Worm (Caenorhabditis elegans): Measurements from ENCODE around the gene C31E10.11.
A peak's percentile ranks its signal among the peaks of the same experiment; 100 is the strongest.

The C31E10.11 gene

ce11 chrX:13969257-13969968 is 21.2 kb downstream of the C31E10.11 start (continued):
- TF ChIP-seq vab-15 (tag; optimal IDR thresholded peaks at IDR 0.05) (no peak), aha-1 (tag; optimal IDR thresholded peaks at IDR 0.05) (no peak), jun-1 (tag; optimal IDR thresholded peaks at IDR 0.05) (peak; percentile 46), unc-98 (GFP tag; IDR thresholded peaks at IDR 0.05) (no peak), elt-3 (tag; optimal IDR thresholded peaks at IDR 0.05) (no peak), pax-3 (tag; optimal IDR thresholded peaks at IDR 0.05) (peak; percentile 78), zip-4 (GFP tag; optimal IDR thresholded peaks at IDR 0.05) (no peak), aly-2 (tag; optimal IDR thresholded peaks at IDR 0.05) (peak; percentile 80), lin-14 (GFP tag; optimal IDR thresholded peaks at IDR 0.05) (peak; percentile 98), zag-1 (tag; optimal IDR thresholded peaks at IDR 0.05) (peak; percentile 35)

ce11 chrX:13968292-13968691 is 22.3 kb downstream of the C31E10.11 start, which contains the start of gene pqn-39:
TSS of gene pqn-39 (minus strand) at chrX:13968676.
- TF ChIP-seq sup-37 (GFP tag; optimal IDR thresholded peaks at IDR 0.05) (no peak), nhr-85 (tag) (peak; percentile 61)

ce11 chrX:13963203-13963602 is 27.4 kb downstream of the C31E10.11 start, which contains the start of gene F48F7.3:
TSS of gene F48F7.3 (plus strand) at chrX:13963503.
- TF ChIP-seq mep-1 (tag; optimal IDR thresholded peaks at IDR 0.05), result no peak
- no peak for TF ChIP-seq pqm-1 (tag; optimal IDR thresholded peaks at IDR 0.05)
- no peak for TF ChIP-seq mab-9 (GFP tag; IDR thresholded peaks at IDR 0.05)
- no peak for TF ChIP-seq nhr-237 (tag; optimal IDR thresholded peaks at IDR 0.05)
- no peak for TF ChIP-seq pag-3 (tag; optimal IDR thresholded peaks at IDR 0.05; ENCODE audit: borderline replicate concordance, insufficient read depth)
- TF ChIP-seq blmp-1 (tag; optimal IDR thresholded peaks at IDR 0.05), result no peak
- no peak for TF ChIP-seq grh-1 (GFP tag; IDR thresholded peaks at IDR 0.05)
- no peak for TF ChIP-seq unc-30 (tag; optimal IDR thresholded peaks at IDR 0.05)
- no peak for TF ChIP-seq C16A3.4 (tag; optimal IDR thresholded peaks at IDR 0.05)

DNA sequence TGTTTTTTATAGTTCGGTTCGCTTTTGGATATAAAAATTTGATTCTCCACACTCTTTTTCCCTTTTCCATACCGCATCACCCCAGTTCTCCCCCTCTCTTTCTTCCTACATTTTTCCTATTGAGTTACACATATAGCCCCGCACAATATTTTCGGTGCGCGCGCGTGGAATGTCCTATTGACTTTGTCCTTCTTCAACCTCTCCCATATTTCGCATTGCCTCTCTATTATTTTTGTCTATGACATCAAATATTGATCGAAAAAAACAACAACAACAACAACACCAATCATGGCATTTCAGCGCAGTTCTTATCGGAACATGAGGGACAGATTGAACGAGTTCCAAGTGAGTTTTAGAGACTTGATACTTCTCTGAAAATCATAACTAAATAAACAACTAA is 30.7 kb downstream of the C31E10.11 start, which contains the start of gene syx-2:
TSS of gene syx-2 (plus strand) at position 301 of the 400 bp plus-strand sequence.
- TF ChIP-seq nhr-85 (tag) (peak; percentile 4), hlh-4 (tag; optimal IDR thresholded peaks at IDR 0.05) (no peak)

ce11 chrX:13959383-13959782 is 31.2 kb downstream of the C31E10.11 start:
- peak in 1 of 2 experiments; percentile 5 for TF ChIP-seq lin-35 (GFP tag; optimal IDR thresholded peaks at IDR 0.05)
- no peak for TF ChIP-seq pqm-1 (tag; optimal IDR thresholded peaks at IDR 0.05)
- peak; percentile 31 for TF ChIP-seq elt-2 (tag; optimal IDR thresholded peaks at IDR 0.05)

DNA sequence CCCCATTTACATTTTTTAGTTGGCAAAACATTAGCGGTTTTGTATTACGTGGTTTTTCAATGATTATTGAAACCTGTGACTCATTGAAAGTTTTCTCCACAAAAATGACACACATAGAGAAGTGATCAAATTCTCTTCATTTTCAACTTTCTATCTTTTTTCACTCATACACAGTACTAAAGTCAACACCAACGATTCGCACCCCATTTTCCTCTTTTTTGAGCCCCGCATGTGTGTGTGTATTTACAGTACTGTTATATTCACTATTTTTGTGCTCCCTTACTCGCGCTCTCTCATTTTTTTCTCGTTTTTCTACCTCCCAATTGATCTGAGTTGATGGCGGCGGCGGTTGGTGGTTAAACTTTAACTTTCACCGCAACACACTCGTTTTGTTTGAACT is 32.1 kb downstream of the C31E10.11 start:
- TF ChIP-seq elt-2 (tag; optimal IDR thresholded peaks at IDR 0.05) (no peak), skn-1 (tag; optimal IDR thresholded peaks at IDR 0.05) (peak; percentile 11), ets-5 (GFP tag; IDR thresholded peaks at IDR 0.05) (no peak), jun-1 (tag; optimal IDR thresholded peaks at IDR 0.05) (peak; percentile 17), tbx-2 (tag; optimal IDR thresholded peaks at IDR 0.05) (peak; percentile 1), lin-14 (GFP tag; optimal IDR thresholded peaks at IDR 0.05) (peak; percentile 16)

DNA sequence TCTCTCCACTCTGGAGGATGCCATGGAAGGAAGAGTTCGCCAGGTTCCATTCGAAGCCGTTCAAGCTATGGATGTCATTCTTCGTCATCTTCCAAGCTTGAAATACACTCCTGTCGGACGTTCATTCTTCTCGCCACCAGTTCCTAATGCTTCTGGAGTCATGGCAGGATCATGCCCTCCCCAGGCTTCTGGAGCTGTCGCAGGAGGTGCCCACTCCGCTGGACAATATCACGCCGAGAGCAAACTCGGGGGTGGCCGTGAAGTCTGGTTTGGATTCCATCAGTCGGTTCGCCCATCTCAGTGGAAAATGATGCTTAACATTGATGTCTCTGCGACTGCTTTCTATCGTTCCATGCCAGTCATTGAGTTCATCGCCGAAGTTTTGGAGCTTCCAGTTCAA is 38.2 kb downstream of the C31E10.11 start:
- TF ChIP-seq vab-15 (tag; optimal IDR thresholded peaks at IDR 0.05) (no peak), unc-98 (GFP tag; IDR thresholded peaks at IDR 0.05) (no peak), nhr-77 (tag; optimal IDR thresholded peaks at IDR 0.05) (no peak), efl-3 (GFP tag; optimal IDR thresholded peaks at IDR 0.05) (no peak), zip-4 (GFP tag; optimal IDR thresholded peaks at IDR 0.05) (no peak), nhr-11 (tag; optimal IDR thresholded peaks at IDR 0.05) (no peak), alr-1 (tag; optimal IDR thresholded peaks at IDR 0.05; ENCODE audit: borderline replicate concordance) (no peak), unc-130 (tag; optimal IDR thresholded peaks at IDR 0.05) (no peak)

All from whole organism, L1 larva.